Fruit fly (Drosophila melanogaster) whole organism, larva: ENCODE results near the gene Erk7.

Source experiments
- noc ChIP-seq: fragments of 200-800 bp; sonication (Bioruptor generic); optimal IDR thresholded peaks from 3 replicates; lab custom pipeline; 2019; ENCODE audit warnings: missing biosample characterization, mild to moderate bottlenecking, missing genetic modification characterization, moderate library complexity

Erk7 gene

dm6 chrX:9255964-9256520 lies 11.5 kb downstream of the Erk7 start, which contains the start of gene ric8a:
Gene ric8a, plus strand, starts transcription at chrX:9256168.
- TF ChIP-seq noc (tag; lab: Kevin White, UChicago), result no peak

dm6 chrX:9255021-9255420 lies 12.5 kb downstream of the Erk7 start:
- no peak for TF ChIP-seq noc (tag; lab: Kevin White, UChicago)

dm6 chrX:9252051-9252708 lies 15.3 kb downstream of the Erk7 start:
- TF ChIP-seq noc (tag; lab: Kevin White, UChicago), result no peak

dm6 chrX:9251212-9251877 lies 16.2 kb downstream of the Erk7 start:
- no peak for TF ChIP-seq noc (tag; lab: Kevin White, UChicago)

- no peak for TF ChIP-seq noc (tag; lab: Kevin White, UChicago)
Observed at dm6 chrX:9250161-9250831, 17.2 kb downstream of the Erk7 start, which contains the start of gene CG17754. Gene CG17754, plus strand, starts transcription at chrX:9250420.

dm6 chrX:9248040-9248439 lies 19.5 kb downstream of the Erk7 start:
- TF ChIP-seq noc (tag; lab: Kevin White, UChicago), result no peak

- TF ChIP-seq noc (tag; lab: Kevin White, UChicago), result no peak
Observed at dm6 chrX:9247171-9247783, 20.2 kb downstream of the Erk7 start, which contains the start of the genes amx and Dsor1. Gene amx, minus strand, starts transcription at chrX:9247336. Gene Dsor1, plus strand, starts transcription at chrX:9247342.

- TF ChIP-seq noc (tag; lab: Kevin White, UChicago), result no peak
Observed at dm6 chrX:9243417-9243884, 24.0 kb downstream of the Erk7 start, which contains the start of the genes mxc and Larp7. Gene mxc, minus strand, starts transcription at chrX:9243467. Gene Larp7, plus strand, starts transcription at chrX:9243817.

dm6 chrX:9236485-9236884 lies 31.0 kb downstream of the Erk7 start, which contains the start of gene Ir8a:
Gene Ir8a, minus strand, starts transcription at chrX:9236585.
- no peak for TF ChIP-seq noc (tag; lab: Kevin White, UChicago)

dm6 chrX:9232199-9232598 lies 35.3 kb downstream of the Erk7 start, which contains the start of gene CG12121:
Gene CG12121, minus strand, starts transcription at chrX:9232378.
- TF ChIP-seq noc (tag; lab: Kevin White, UChicago), result no peak

dm6 chrX:9226837-9227236 lies 40.7 kb downstream of the Erk7 start, which contains the start of gene Gr8a:
Gene Gr8a, plus strand, starts transcription at chrX:9227137.
- TF ChIP-seq noc (tag; lab: Kevin White, UChicago), result no peak

dm6 chrX:9225137-9225536 lies 42.4 kb downstream of the Erk7 start, which contains the start of gene CG15370:
Gene CG15370, plus strand, starts transcription at chrX:9225437.
- TF ChIP-seq noc (tag; lab: Kevin White, UChicago), result no peak

- TF ChIP-seq noc (tag; lab: Kevin White, UChicago), result no peak
Observed at dm6 chrX:9224423-9224822, 43.1 kb downstream of the Erk7 start.

dm6 chrX:9223182-9223581 lies 44.3 kb downstream of the Erk7 start, which contains the start of gene t:
Gene t, minus strand, starts transcription at chrX:9223257.
- TF ChIP-seq noc (tag; lab: Kevin White, UChicago), result peak; percentile 15

dm6 chrX:9220434-9220833 lies 47.1 kb downstream of the Erk7 start:
- TF ChIP-seq noc (tag; lab: Kevin White, UChicago), result no peak
